Fruit fly (Drosophila melanogaster) whole organism, wandering third instar larva: Measurements from ENCODE around the gene Tango6.
A peak's percentile ranks its signal among the peaks of the same experiment; 100 is the strongest.

Experiments
- Abd-B ChIP-seq: fragments of >200 bp; optimal IDR thresholded peaks from 2 replicates; lab custom pipeline; 2017; ENCODE audit warnings: missing biosample characterization, missing genetic modification characterization
- CG32264 ChIP-seq: fragments of 200-800 bp; sonication (Bioruptor generic); optimal IDR thresholded peaks from 2 replicates; lab custom pipeline; 2016; ENCODE audit warnings: missing biosample characterization, missing genetic modification characterization
- CG9705 ChIP-seq: fragments of 200-800 bp; sonication (Bioruptor generic); optimal IDR thresholded peaks from 2 replicates; lab custom pipeline; 2018; ENCODE audit warnings: missing biosample characterization, mild to moderate bottlenecking, missing genetic modification characterization
- Dfd ChIP-seq: fragments of >200 bp; optimal IDR thresholded peaks from 2 replicates; lab custom pipeline; 2017; ENCODE audit warnings: missing biosample characterization, missing genetic modification characterization
- Dif ChIP-seq: fragments of 200-275, 200-300 bp; sonication (Bioruptor generic); optimal IDR thresholded peaks from 2 replicates; lab custom pipeline; 2018; ENCODE audit warnings: missing biosample characterization, missing genetic modification characterization; ENCODE audit not compliant: partially characterized antibody
- GATAd ChIP-seq: sonication (Bioruptor generic); optimal IDR thresholded peaks from 2 replicates; lab custom pipeline; 2016; ENCODE audit warnings: missing biosample characterization, missing genetic modification characterization
- HLH106 ChIP-seq: fragments of 200-800 bp; optimal IDR thresholded peaks from 3 replicates; lab custom pipeline; 2019; ENCODE audit warnings: missing biosample characterization, mild to moderate bottlenecking, missing genetic modification characterization, moderate library complexity
- Hnf4 ChIP-seq: fragments of 200-800 bp; sonication (Bioruptor generic); optimal IDR thresholded peaks from 2 replicates; lab custom pipeline; 2016; ENCODE audit warnings: missing biosample characterization, mild to moderate bottlenecking, missing genetic modification characterization
- Hr78 ChIP-seq: fragments of >200 bp; optimal IDR thresholded peaks from 2 replicates; lab custom pipeline; 2017; ENCODE audit warnings: missing biosample characterization, missing genetic modification characterization
- Mio ChIP-seq: sonication (Bioruptor generic); optimal IDR thresholded peaks from 2 replicates; lab custom pipeline; 2016; ENCODE audit warnings: missing biosample characterization, missing genetic modification characterization
- Myc ChIP-seq: fragments of >200 bp; optimal IDR thresholded peaks from 2 replicates; lab custom pipeline; 2017
- N ChIP-seq: fragments of >200 bp; optimal IDR thresholded peaks from 2 replicates; lab custom pipeline; 2018; ENCODE audit warnings: missing biosample characterization, missing external identifiers, missing genetic modification characterization
- OdsH ChIP-seq: fragments of 200-800 bp; sonication (Bioruptor generic); optimal IDR thresholded peaks from 2 replicates; lab custom pipeline; 2016; ENCODE audit warnings: missing biosample characterization, mild to moderate bottlenecking, missing genetic modification characterization
- Rel ChIP-seq, 2 experiments: fragments of 200-800 bp; sonication (Bioruptor generic) in 1 of 2; optimal IDR thresholded peaks; 2 replicates in 1 of 2; 3 replicates in 1 of 2; lab custom pipeline; 2016 to 2019; ENCODE audit warnings: mild to moderate bottlenecking in 2 of 2, missing biosample characterization in 2 of 2, missing genetic modification characterization in 2 of 2, moderate library complexity in 1 of 2
- Sp1 ChIP-seq: fragments of 200-800 bp; sonication (Bioruptor generic); optimal IDR thresholded peaks from 3 replicates; lab custom pipeline; 2019; ENCODE audit warnings: missing biosample characterization, mild to moderate bottlenecking, missing genetic modification characterization, moderate library complexity
- Vsx2 ChIP-seq: fragments of 200-300, 225-300 bp; sonication (Bioruptor generic); optimal IDR thresholded peaks from 2 replicates; lab custom pipeline; 2018; ENCODE audit warnings: missing biosample characterization, missing genetic modification characterization; ENCODE audit not compliant: partially characterized antibody
- br ChIP-seq: fragments of 200-800 bp; sonication (Bioruptor generic); optimal IDR thresholded peaks from 2 replicates; lab custom pipeline; 2016; ENCODE audit warnings: missing biosample characterization, missing genetic modification characterization
- brk ChIP-seq: fragments of 200-800 bp; sonication (Bioruptor generic); optimal IDR thresholded peaks from 2 replicates; lab custom pipeline; 2016; ENCODE audit warnings: missing biosample characterization, mild to moderate bottlenecking, missing genetic modification characterization
- dl ChIP-seq, 2 experiments: fragments of 175-275, 200-275 bp in 1 of 2; fragments of 200-275 bp in 1 of 2; sonication (Bioruptor generic); optimal IDR thresholded peaks; lab custom pipeline; 2018; ENCODE audit warnings: mild to moderate bottlenecking in 2 of 2, missing biosample characterization in 2 of 2, missing genetic modification characterization in 2 of 2, moderate library complexity in 2 of 2; ENCODE audit not compliant: partially characterized antibody in 2 of 2, insufficient read depth in 1 of 2
- dmrt93B ChIP-seq: fragments of 200-800 bp; sonication (Bioruptor generic); optimal IDR thresholded peaks from 2 replicates; lab custom pipeline; 2018; ENCODE audit warnings: missing biosample characterization, mild to moderate bottlenecking, missing genetic modification characterization
- dsf ChIP-seq: sonication (Bioruptor generic); optimal IDR thresholded peaks from 2 replicates; lab custom pipeline; 2016; ENCODE audit warnings: missing biosample characterization, missing genetic modification characterization, borderline replicate concordance
- ey ChIP-seq: fragments of 200-800 bp; sonication (Bioruptor generic); optimal IDR thresholded peaks from 2 replicates; lab custom pipeline; 2016; ENCODE audit warnings: missing biosample characterization, missing genetic modification characterization
- foxo ChIP-seq, 2 experiments: fragments of 200-800 bp; sonication (Bioruptor generic); optimal IDR thresholded peaks; 2 replicates in 1 of 2; 3 replicates in 1 of 2; lab custom pipeline; 2016 to 2017; ENCODE audit warnings: missing biosample characterization in 2 of 2, missing genetic modification characterization in 2 of 2
- fru ChIP-seq: fragments of 200-800 bp; sonication (Bioruptor generic); optimal IDR thresholded peaks from 3 replicates; lab custom pipeline; 2016; ENCODE audit warnings: missing biosample characterization, mild to moderate bottlenecking, missing genetic modification characterization
- h ChIP-seq: fragments of 200-800 bp; sonication (Bioruptor generic); optimal IDR thresholded peaks from 3 replicates; lab custom pipeline; 2016; ENCODE audit warnings: missing biosample characterization, mild to moderate bottlenecking, missing genetic modification characterization
- jim ChIP-seq: fragments of 175-275, 200-325 bp; sonication (Bioruptor generic); optimal IDR thresholded peaks from 2 replicates; lab custom pipeline; 2016; ENCODE audit warnings: missing biosample characterization, mild to moderate bottlenecking, missing genetic modification characterization
- lola ChIP-seq: fragments of >200 bp; optimal IDR thresholded peaks from 2 replicates; lab custom pipeline; 2017; ENCODE audit warnings: missing biosample characterization, missing genetic modification characterization
- pan ChIP-seq: fragments of >200 bp; optimal IDR thresholded peaks from 2 replicates; lab custom pipeline; 2017
- psq ChIP-seq: fragments of 200-800 bp; sonication (Bioruptor generic); optimal IDR thresholded peaks from 3 replicates; lab custom pipeline; 2017; ENCODE audit warnings: missing biosample characterization, mild to moderate bottlenecking, missing genetic modification characterization, moderate library complexity
- rgr ChIP-seq: fragments of 200-800 bp; sonication (Bioruptor generic); optimal IDR thresholded peaks from 3 replicates; lab custom pipeline; 2016; ENCODE audit warnings: missing biosample characterization, mild to moderate bottlenecking, missing genetic modification characterization
- sage ChIP-seq: fragments of 200-800 bp; sonication (Bioruptor generic); optimal IDR thresholded peaks from 2 replicates; lab custom pipeline; 2016; ENCODE audit warnings: missing biosample characterization, mild to moderate bottlenecking, missing genetic modification characterization
- sv ChIP-seq: fragments of 200-800 bp; sonication (Bioruptor generic); optimal IDR thresholded peaks from 3 replicates; lab custom pipeline; 2016; ENCODE audit warnings: missing biosample characterization, missing genetic modification characterization
- tai ChIP-seq: sonication (Bioruptor generic); optimal IDR thresholded peaks from 2 replicates; lab custom pipeline; 2016; ENCODE audit warnings: missing biosample characterization, missing genetic modification characterization
- usp ChIP-seq: fragments of >200 bp; optimal IDR thresholded peaks from 2 replicates; lab custom pipeline; 2017; ENCODE audit warnings: missing biosample characterization, missing genetic modification characterization
- woc ChIP-seq: sonication (Bioruptor generic); optimal IDR thresholded peaks from 2 replicates; lab custom pipeline; 2016; ENCODE audit warnings: missing biosample characterization, mild to moderate bottlenecking, missing genetic modification characterization

The Tango6 gene

DNA sequence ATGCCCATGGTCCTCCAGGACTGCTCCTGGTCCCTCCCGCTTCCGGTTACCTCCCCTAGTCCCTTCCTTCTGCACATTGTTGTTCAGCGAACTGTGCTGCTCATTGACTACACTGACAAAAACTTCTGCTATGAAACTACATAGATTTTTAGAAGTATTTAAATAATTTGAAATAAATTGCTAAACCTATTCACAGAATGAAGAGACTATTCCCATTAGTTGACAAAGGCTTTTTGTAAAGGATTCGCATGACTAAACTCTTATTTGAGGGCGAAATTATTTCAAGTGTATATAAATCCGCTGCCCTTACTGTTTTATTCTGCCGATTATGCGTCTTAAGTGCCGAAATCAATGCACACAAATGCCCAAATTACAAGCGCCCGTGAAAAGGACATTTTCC lies 47.6 kb upstream of the Tango6 start:
- peak; percentile 27 for TF ChIP-seq br
- TF ChIP-seq brk (GFP tag; lab: Kevin White, UChicago) = no peak
- TF ChIP-seq rgr (GFP tag; lab: Kevin White, UChicago) = peak; percentile 33
- peak; percentile 5 for TF ChIP-seq psq (GFP tag; lab: Kevin White, UChicago)
- peak in 1 of 2 experiments; percentile 53 for TF ChIP-seq foxo (GFP tag; optimal IDR thresholded peaks at IDR 0.05; lab: Kevin White, UChicago)
- peak; percentile 42 for TF ChIP-seq Sp1 (GFP tag; lab: Kevin White, UChicago)
- TF ChIP-seq HLH106 (tag; lab: Kevin White, UChicago) = peak; percentile 32
- TF ChIP-seq h (GFP tag; lab: Kevin White, UChicago) = peak; percentile 41
- peak; percentile 4 for TF ChIP-seq Hnf4 (GFP tag; lab: Kevin White, UChicago)
- no peak for TF ChIP-seq pan (lab: Kevin White, UChicago)
- peak; percentile 57 for TF ChIP-seq ey (GFP tag; lab: Kevin White, UChicago)
- peak; percentile 5 for TF ChIP-seq OdsH (GFP tag; lab: Kevin White, UChicago)
- no peak for TF ChIP-seq jim
- no peak for TF ChIP-seq CG9705
- TF ChIP-seq fru (GFP tag; lab: Kevin White, UChicago) = peak; percentile 46

DNA sequence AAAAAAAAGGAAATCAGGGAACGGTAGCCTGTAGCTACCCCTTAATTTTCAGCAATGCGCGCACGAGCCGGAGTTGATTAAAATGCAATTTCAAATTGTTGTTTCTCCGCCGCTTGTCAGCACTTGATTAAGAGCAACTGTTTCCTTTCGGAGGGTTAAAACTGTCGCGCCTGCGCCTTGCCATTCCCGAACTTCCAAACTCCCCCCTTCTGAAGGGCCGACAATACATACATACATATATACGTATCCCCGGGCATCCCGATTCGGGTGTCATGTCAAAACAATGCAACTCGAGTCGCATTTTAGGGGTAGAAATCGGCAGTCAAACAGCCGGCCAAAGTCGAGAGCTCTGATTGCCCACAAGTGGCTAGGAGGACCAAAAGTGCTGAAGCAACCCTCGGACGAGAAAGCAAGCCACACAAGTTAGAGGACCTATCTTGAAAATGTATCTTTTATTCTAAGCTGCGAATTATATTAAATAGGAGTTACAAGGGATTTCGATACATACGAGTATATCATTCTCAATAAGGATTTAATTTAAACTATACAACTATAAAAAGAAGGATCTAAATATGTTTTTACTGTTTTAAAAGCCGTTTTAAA lies 44.1 kb upstream of the Tango6 start:
- TF ChIP-seq br = no peak

DNA sequence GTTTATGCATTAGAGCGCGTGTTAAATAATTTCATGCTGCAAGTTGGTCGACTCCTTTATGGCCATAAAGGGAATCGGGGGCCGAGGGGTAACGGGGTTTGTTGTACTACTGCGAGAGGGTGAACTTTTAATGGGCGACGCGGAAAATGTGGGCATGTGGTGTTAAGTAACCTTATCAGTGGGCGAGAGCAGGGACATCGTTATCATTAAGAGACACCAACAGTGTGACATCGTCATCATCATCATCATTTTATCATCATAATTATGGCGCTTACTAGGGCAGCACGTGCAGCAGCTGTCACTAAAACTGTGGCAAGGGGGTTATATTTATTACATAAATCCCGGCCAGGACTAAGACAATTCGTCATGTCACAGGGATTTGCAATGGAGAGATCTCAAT lies 43.4 kb upstream of the Tango6 start:
- TF ChIP-seq br (no peak), Dfd (GFP tag; lab: Kevin White, UChicago) (no peak), woc (no peak), dsf (GFP tag; lab: Kevin White, UChicago) (no peak), sv (no peak), Myc (no peak), CG9705 (no peak), CG32264 (no peak), Vsx2 (GFP tag; lab: Kevin White, UChicago) (no peak), N (GFP tag; lab: Kevin White, UChicago) (no peak), h (GFP tag; lab: Kevin White, UChicago) (no peak), Rel (GFP tag; optimal IDR thresholded peaks at IDR 0.05; lab: Kevin White, UChicago) (no peak), Rel (tag; optimal IDR thresholded peaks at IDR 0.05; lab: Kevin White, UChicago) (no peak)

DNA sequence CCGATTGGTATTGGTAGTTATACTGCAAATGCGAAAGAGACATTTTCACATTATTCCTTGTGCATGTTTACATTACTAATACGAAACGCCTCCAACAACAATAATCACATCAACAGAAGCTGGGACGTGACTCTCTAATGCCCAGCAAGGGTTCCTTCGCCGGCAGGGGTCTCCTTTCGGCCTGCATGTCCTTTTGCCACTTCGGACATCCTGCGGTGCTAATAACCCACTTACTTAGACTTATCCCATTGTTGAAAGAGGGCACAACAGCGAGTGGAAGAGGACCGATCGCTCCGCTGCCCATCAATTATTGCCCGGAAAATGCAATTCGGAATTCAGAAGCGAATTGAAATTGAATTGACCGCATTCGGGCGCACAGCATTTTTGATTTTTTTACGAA lies 42.9 kb upstream of the Tango6 start:
- TF ChIP-seq jim (no peak), sage (GFP tag; lab: Kevin White, UChicago) (no peak), h (GFP tag; lab: Kevin White, UChicago) (no peak), br (no peak), lola (GFP tag; lab: Kevin White, UChicago) (no peak), sv (no peak), brk (GFP tag; lab: Kevin White, UChicago) (no peak), usp (GFP tag; lab: Kevin White, UChicago) (no peak), dl (GFP tag; optimal IDR thresholded peaks at IDR 0.05; lab: Kevin White, UChicago; ENCODE audit: insufficient read depth in 1 of 2, partially characterized antibody in 2 of 2) (no peak), Dif (GFP tag; lab: Kevin White, UChicago) (no peak), Vsx2 (GFP tag; lab: Kevin White, UChicago) (no peak), Hnf4 (GFP tag; lab: Kevin White, UChicago) (no peak)

DNA sequence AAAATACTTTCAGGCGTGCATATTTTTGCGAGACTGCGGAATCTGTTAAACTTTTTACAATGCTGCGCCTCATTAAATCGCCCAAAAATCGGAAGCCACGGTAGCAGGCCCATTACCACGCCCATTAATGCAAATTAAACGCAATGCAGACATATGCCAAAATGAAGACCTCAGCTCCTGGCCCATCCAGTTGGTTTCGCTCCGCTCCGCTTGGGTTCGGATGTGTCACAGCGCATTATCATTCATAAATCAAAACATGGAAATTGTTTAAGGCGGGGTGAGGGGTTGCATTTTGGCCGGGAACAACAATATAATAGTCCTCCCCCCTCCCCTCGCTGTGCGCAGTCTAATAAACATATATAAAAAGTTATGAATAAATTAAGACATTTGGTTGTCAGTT lies 40.9 kb upstream of the Tango6 start:
- TF ChIP-seq dl (GFP tag; optimal IDR thresholded peaks at IDR 0.05; lab: Kevin White, UChicago; ENCODE audit: insufficient read depth in 1 of 2, partially characterized antibody in 2 of 2) (no peak), Myc (no peak), CG32264 (no peak), fru (GFP tag; lab: Kevin White, UChicago) (no peak), GATAd (GFP tag; lab: Kevin White, UChicago) (no peak), br (no peak), pan (lab: Kevin White, UChicago) (no peak), Dif (GFP tag; lab: Kevin White, UChicago) (no peak), usp (GFP tag; lab: Kevin White, UChicago) (no peak), Rel (GFP tag; optimal IDR thresholded peaks at IDR 0.05; lab: Kevin White, UChicago) (no peak), Rel (tag; optimal IDR thresholded peaks at IDR 0.05; lab: Kevin White, UChicago) (no peak), ey (GFP tag; lab: Kevin White, UChicago) (no peak), HLH106 (tag; lab: Kevin White, UChicago) (no peak), Abd-B (no peak), tai (GFP tag; lab: Kevin White, UChicago) (no peak), Hr78 (GFP tag; lab: Kevin White, UChicago) (no peak), psq (GFP tag; lab: Kevin White, UChicago) (no peak), dmrt93B (GFP tag; lab: Kevin White, UChicago) (no peak), woc (no peak), CG9705 (no peak), Mio (GFP tag; lab: Kevin White, UChicago) (no peak)
- TF ChIP-seq, all 38 proteins: peak for 0
